Fruit fly (Drosophila melanogaster) whole organism, embryonic: ENCODE data around the gene Kmn1.

Experiments
- CG1024 ChIP-seq: fragments of 200-800 bp; sonication (Bioruptor generic); IDR thresholded peaks from 2 replicates; pipeline ENCODE4 v1.3.6; 2022; ENCODE audit warnings: missing biosample characterization, missing genetic modification characterization
- CG10959 ChIP-seq: fragments of 200-800 bp; sonication (Bioruptor generic); IDR thresholded peaks from 2 replicates; pipeline ENCODE4 v1.3.6; 2022; ENCODE audit warnings: missing biosample characterization, missing genetic modification characterization
- CG11504 ChIP-seq: fragments of 200-800 bp; sonication (Bioruptor generic); optimal IDR thresholded peaks from 3 replicates; lab custom pipeline; 2019; ENCODE audit warnings: missing biosample characterization, mild to moderate bottlenecking, missing genetic modification characterization, moderate library complexity
- CG11696 ChIP-seq: fragments of 200-800 bp; sonication (Bioruptor generic); IDR thresholded peaks from 2 replicates; pipeline ENCODE4 v1.3.6; 2022; ENCODE audit warnings: missing biosample characterization, missing genetic modification characterization
- CG13624 ChIP-seq: fragments of 200-800 bp; sonication (Bioruptor generic); optimal IDR thresholded peaks from 2 replicates; lab custom pipeline; 2016; ENCODE audit warnings: missing biosample characterization, missing genetic modification characterization
- CG14050 ChIP-seq: fragments of 200-800 bp; sonication (Bioruptor generic); IDR thresholded peaks from 3 replicates; pipeline ENCODE4 v1.3.6; 2022; ENCODE audit warnings: missing biosample characterization, missing genetic modification characterization
- CG16815 ChIP-seq: fragments of 200-800 bp; sonication (Bioruptor generic); optimal IDR thresholded peaks from 3 replicates; lab custom pipeline; 2017; ENCODE audit warnings: missing biosample characterization, mild to moderate bottlenecking, missing genetic modification characterization
- CG17361 ChIP-seq: fragments of 200-800 bp; sonication (Bioruptor generic); IDR thresholded peaks from 3 replicates; pipeline ENCODE4 v1.3.6; 2022; ENCODE audit warnings: missing biosample characterization, missing genetic modification characterization
- CG2678 ChIP-seq: fragments of 200-800 bp; sonication (Bioruptor generic); optimal IDR thresholded peaks from 3 replicates; lab custom pipeline; 2019; ENCODE audit warnings: missing biosample characterization, mild to moderate bottlenecking, missing genetic modification characterization, moderate library complexity
- CG2712 ChIP-seq: fragments of 200-800 bp; optimal IDR thresholded peaks from 3 replicates; lab custom pipeline; 2019; ENCODE audit warnings: missing biosample characterization, mild to moderate bottlenecking, missing genetic modification characterization, moderate library complexity
- CG30403 ChIP-seq: fragments of 200-800 bp; sonication (Bioruptor generic); optimal IDR thresholded peaks from 3 replicates; lab custom pipeline; 2016; ENCODE audit warnings: missing biosample characterization, missing genetic modification characterization
- CG31365 ChIP-seq: fragments of 200-800 bp; sonication (Bioruptor generic); optimal IDR thresholded peaks from 2 replicates; lab custom pipeline; 2018; ENCODE audit warnings: missing biosample characterization, mild to moderate bottlenecking, missing genetic modification characterization
- CG31441 ChIP-seq: fragments of 200-800 bp; sonication (Bioruptor generic); IDR thresholded peaks from 2 replicates; pipeline ENCODE4 v1.3.6; 2022; ENCODE audit warnings: missing biosample characterization, missing genetic modification characterization
- CG34376 ChIP-seq: fragments of 200-800 bp; sonication (Bioruptor generic); optimal IDR thresholded peaks from 2 replicates; lab custom pipeline; 2018; ENCODE audit warnings: missing biosample characterization, mild to moderate bottlenecking, missing genetic modification characterization
- CG4617 ChIP-seq: fragments of 200-800 bp; sonication (Bioruptor generic); optimal IDR thresholded peaks from 3 replicates; lab custom pipeline; 2016; ENCODE audit warnings: missing biosample characterization, missing genetic modification characterization, borderline replicate concordance
- CG6813 ChIP-seq: fragments of 200-800 bp; sonication (Bioruptor generic); optimal IDR thresholded peaks from 2 replicates; lab custom pipeline; 2017; ENCODE audit warnings: missing biosample characterization, missing genetic modification characterization, mild to moderate bottlenecking, moderate library complexity, missing genetic modification reagents
- CG7839 ChIP-seq: fragments of 200-800 bp; sonication (Bioruptor generic); optimal IDR thresholded peaks from 3 replicates; lab custom pipeline; 2018; ENCODE audit warnings: missing biosample characterization, mild to moderate bottlenecking, missing genetic modification characterization, moderate library complexity
- CG8290 ChIP-seq, 3 experiments: fragments of 200-800 bp; sonication (Bioruptor generic); optimal IDR thresholded peaks; 2 replicates each; lab custom pipeline; 2016 to 2019; ENCODE audit warnings: missing biosample characterization in 3 of 3, missing genetic modification characterization in 3 of 3, mild to moderate bottlenecking in 2 of 3, moderate library complexity in 1 of 3
- CG8388 ChIP-seq: fragments of 200-800 bp; sonication (Bioruptor generic); optimal IDR thresholded peaks from 2 replicates; lab custom pipeline; 2019; ENCODE audit warnings: missing biosample characterization, mild to moderate bottlenecking, missing genetic modification characterization, moderate library complexity
- CG8944 ChIP-seq: fragments of 200-800 bp; sonication (Bioruptor generic); optimal IDR thresholded peaks from 3 replicates; lab custom pipeline; 2016; ENCODE audit warnings: missing biosample characterization, missing genetic modification characterization
- CG9727 ChIP-seq: fragments of 200-800 bp; sonication (Bioruptor generic); optimal IDR thresholded peaks from 3 replicates; lab custom pipeline; 2017; ENCODE audit warnings: missing biosample characterization, mild to moderate bottlenecking, missing genetic modification characterization
- CG9932 ChIP-seq: fragments of 200-800 bp; sonication (Bioruptor generic); IDR thresholded peaks from 2 replicates; pipeline ENCODE4 v1.3.6; 2022; ENCODE audit warnings: missing biosample characterization, missing genetic modification characterization
- CTCF ChIP-seq: fragments of 200-800 bp; sonication (Bioruptor generic); optimal IDR thresholded peaks from 2 replicates; lab custom pipeline; 2017; ENCODE audit warnings: missing biosample characterization, mild to moderate bottlenecking, missing genetic modification characterization, moderate library complexity
- Chrac-16 ChIP-seq: fragments of 200-800 bp; sonication (Bioruptor generic); optimal IDR thresholded peaks from 3 replicates; lab custom pipeline; 2016; ENCODE audit warnings: missing biosample characterization, missing genetic modification characterization
- CkIIα-i1 ChIP-seq: fragments of 200-800 bp; sonication (Bioruptor generic); IDR thresholded peaks from 2 replicates; pipeline ENCODE4 v1.3.6; 2022; ENCODE audit warnings: missing biosample characterization, missing genetic modification characterization
- Hr51 ChIP-seq, 2 experiments: fragments of 200-800 bp; sonication (Bioruptor generic); optimal IDR thresholded peaks; 2 replicates in 1 of 2; 3 replicates in 1 of 2; lab custom pipeline; 2016 to 2018; ENCODE audit warnings: missing biosample characterization in 2 of 2, missing genetic modification characterization in 2 of 2, mild to moderate bottlenecking in 1 of 2, moderate library complexity in 1 of 2
- Med ChIP-seq: fragments of 200-800 bp; sonication (Bioruptor generic); peaks from one replicate; lab custom pipeline; 2016; ENCODE audit warnings: missing biosample characterization, missing genetic modification characterization, mild to moderate bottlenecking, inconsistent platforms, moderate library complexity
- Nf-YC ChIP-seq: fragments of 200-800 bp; optimal IDR thresholded peaks from 3 replicates; lab custom pipeline; 2019; ENCODE audit warnings: missing biosample characterization, mild to moderate bottlenecking, missing genetic modification characterization, moderate library complexity
- Ravus ChIP-seq: fragments of 200-800 bp; sonication (Bioruptor generic); IDR thresholded peaks from 2 replicates; pipeline ENCODE4 v1.3.6; 2022; ENCODE audit warnings: missing biosample characterization, missing genetic modification characterization
- Spps ChIP-seq: fragments of 200-800 bp; sonication (Bioruptor generic); optimal IDR thresholded peaks from 2 replicates; lab custom pipeline; 2018; ENCODE audit warnings: missing biosample characterization, mild to moderate bottlenecking, missing genetic modification characterization
- Xrp1 ChIP-seq: fragments of 200-800 bp; sonication (Bioruptor generic); IDR thresholded peaks from 2 replicates; pipeline ENCODE4 v1.3.6; 2022; ENCODE audit warnings: missing biosample characterization, missing genetic modification characterization
- ab ChIP-seq: fragments of 200-800 bp; sonication (Bioruptor generic); optimal IDR thresholded peaks from 2 replicates; lab custom pipeline; 2016; ENCODE audit warnings: missing biosample characterization, missing genetic modification characterization
- ara ChIP-seq: fragments of 200-800 bp; sonication (Bioruptor generic); IDR thresholded peaks from 2 replicates; pipeline ENCODE4 v1.3.6; 2022; ENCODE audit warnings: missing biosample characterization, missing genetic modification characterization
- az2 ChIP-seq: fragments of 200-800 bp; sonication (Bioruptor generic); optimal IDR thresholded peaks from 3 replicates; lab custom pipeline; 2016; ENCODE audit warnings: missing biosample characterization, missing genetic modification characterization
- chn ChIP-seq: fragments of 200-800 bp; sonication (Bioruptor generic); optimal IDR thresholded peaks from 2 replicates; lab custom pipeline; 2016; ENCODE audit warnings: missing biosample characterization, missing genetic modification characterization
- dmrt11E ChIP-seq: fragments of 200-800 bp; sonication (Bioruptor generic); optimal IDR thresholded peaks from 3 replicates; lab custom pipeline; 2018; ENCODE audit warnings: missing biosample characterization, mild to moderate bottlenecking, missing genetic modification characterization, moderate library complexity
- gem ChIP-seq: fragments of 200-800 bp; sonication (Bioruptor generic); optimal IDR thresholded peaks from 2 replicates; lab custom pipeline; 2019; ENCODE audit warnings: missing biosample characterization, mild to moderate bottlenecking, missing genetic modification characterization, moderate library complexity
- hb ChIP-seq: fragments of 200-800 bp; sonication (Bioruptor generic); IDR thresholded peaks from 3 replicates; pipeline ENCODE4 v1.3.6; 2022; ENCODE audit warnings: missing biosample characterization, missing genetic modification characterization; ENCODE audit not compliant: partially characterized antibody
- her ChIP-seq: fragments of 200-800 bp; sonication (Bioruptor generic); optimal IDR thresholded peaks from 2 replicates; lab custom pipeline; 2016; ENCODE audit warnings: missing biosample characterization, missing genetic modification characterization
- lola ChIP-seq, 3 experiments: fragments of >200 bp in 2 of 3; fragments of 200-800 bp in 1 of 3; sonication (Bioruptor generic) in 1 of 3; optimal IDR thresholded peaks; 2 replicates each; lab custom pipeline; 2017 to 2019; ENCODE audit warnings: missing biosample characterization in 3 of 3, missing genetic modification characterization in 3 of 3, mild to moderate bottlenecking in 1 of 3, moderate library complexity in 1 of 3
- mld ChIP-seq: fragments of 200-800 bp; sonication (Bioruptor generic); IDR thresholded peaks from 3 replicates; pipeline ENCODE4 v1.3.6; 2022; ENCODE audit warnings: missing biosample characterization, missing genetic modification characterization; ENCODE audit not compliant: partially characterized antibody
- pan ChIP-seq, 4 experiments: fragments of >200 bp in 3 of 4; fragments of 200-800 bp in 1 of 4; sonication (Bioruptor generic) in 1 of 4; optimal IDR thresholded peaks in 3 of 4; IDR thresholded peaks in 1 of 4; 2 replicates each; pipeline versions ENCODE4 v1.3.6 to Lab custom; 2017 to 2022; ENCODE audit warnings: missing biosample characterization in 2 of 4, missing genetic modification characterization in 2 of 4, mixed read lengths in 1 of 4
- phol ChIP-seq: fragments of 200-800 bp; sonication (Bioruptor generic); optimal IDR thresholded peaks from 3 replicates; lab custom pipeline; 2018; ENCODE audit warnings: missing biosample characterization, mild to moderate bottlenecking, missing genetic modification characterization, moderate library complexity
- prd ChIP-seq, 3 experiments: fragments of >200 bp in 2 of 3; fragments of 200-800 bp in 1 of 3; sonication (Bioruptor generic) in 1 of 3; optimal IDR thresholded peaks in 2 of 3; IDR thresholded peaks in 1 of 3; 2 replicates in 2 of 3; 3 replicates in 1 of 3; pipeline versions ENCODE4 v1.3.6 to Lab custom; 2017 to 2022; ENCODE audit warnings: missing biosample characterization in 1 of 3, missing genetic modification characterization in 1 of 3
- row ChIP-seq: fragments of 200-800 bp; sonication (Bioruptor generic); IDR thresholded peaks from 3 replicates; pipeline ENCODE4 v1.3.6; 2022; ENCODE audit warnings: missing biosample characterization, missing genetic modification characterization
- trem ChIP-seq: fragments of 200-800 bp; optimal IDR thresholded peaks from 3 replicates; lab custom pipeline; 2019; ENCODE audit warnings: missing biosample characterization, mild to moderate bottlenecking, missing genetic modification characterization, moderate library complexity
- zf30C ChIP-seq: fragments of 200-800 bp; sonication (Bioruptor generic); optimal IDR thresholded peaks from 3 replicates; lab custom pipeline; 2018; ENCODE audit warnings: missing biosample characterization, mild to moderate bottlenecking, missing genetic modification characterization

Gene Kmn1

dm6 chrX:11544110-11544950 is 27.9 kb downstream of the Kmn1 start (continued):
- peak; percentile 5 for TF ChIP-seq CG30403
- 0 out of 3 replicates have a peak, but pooled peaks have one; percentile 26 for TF ChIP-seq CG17361
- peak; percentile 39 for TF ChIP-seq Med (GFP tag; lab: Kevin White, UChicago)
- TF ChIP-seq Spps (tag; lab: Kevin White, UChicago) = no peak
- TF ChIP-seq her = no peak
- TF ChIP-seq ab = no peak
- TF ChIP-seq CG8388 (GFP tag; lab: Kevin White, UChicago) = peak; percentile 30
- peak; percentile 85 for TF ChIP-seq CG11696 (GFP tag; lab: Robert Waterston, UW)
- TF ChIP-seq CG8944 (GFP tag; lab: Kevin White, UChicago) = no peak
- peak; percentile 27 for TF ChIP-seq CG11504 (tag; lab: Kevin White, UChicago)
- peak; percentile 25 for TF ChIP-seq CG9727 (GFP tag; lab: Kevin White, UChicago)
- TF ChIP-seq Xrp1 (GFP tag; lab: Robert Waterston, UW) = peak; percentile 53
- peak; percentile 14 for TF ChIP-seq az2 (GFP tag; lab: Kevin White, UChicago)
- peak in 1 of 3 experiments; percentile 44 for TF ChIP-seq lola (GFP tag; optimal IDR thresholded peaks at IDR 0.05; lab: Kevin White, UChicago)
- peak; percentile 11 for TF ChIP-seq zf30C (GFP tag; lab: Kevin White, UChicago)
- no peak for TF ChIP-seq Ravus (GFP tag; lab: Robert Waterston, UW)
- TF ChIP-seq CG9932 (GFP tag; lab: Robert Waterston, UW) = no peak
- TF ChIP-seq CG14050 (GFP tag; lab: Robert Waterston, UW) = no peak
- peak; percentile 3 for TF ChIP-seq CG16815 (GFP tag; lab: Kevin White, UChicago)
- TF ChIP-seq mld = no peak
- no peak for TF ChIP-seq hb
- peak; percentile 68 for TF ChIP-seq CG2712
- no peak for TF ChIP-seq chn (GFP tag; lab: Kevin White, UChicago)
- TF ChIP-seq CG7839 (tag; lab: Kevin White, UChicago) = peak; percentile 11
- no peak for TF ChIP-seq prd (optimal IDR thresholded peaks at IDR 0.05; lab: Kevin White, UChicago)
- peak; percentile 24; the same call in 1 of the 3 replicates for TF ChIP-seq prd (GFP tag; IDR thresholded peaks at IDR 0.05; lab: Robert Waterston, UW)
- TF ChIP-seq CG4617 = no peak
- TF ChIP-seq CkIIα-i1 (GFP tag; lab: Robert Waterston, UW) = no peak
- TF ChIP-seq CG1024 (GFP tag; lab: Robert Waterston, UW) = no peak
- no peak for TF ChIP-seq pan (optimal IDR thresholded peaks at IDR 0.05; lab: Kevin White, UChicago)
- TF ChIP-seq pan (GFP tag; optimal IDR thresholded peaks at IDR 0.05 in 1 of 2, IDR thresholded peaks at IDR 0.05 in 1 of 2) = no peak
- peak; percentile 6 for TF ChIP-seq Chrac-16 (GFP tag; lab: Kevin White, UChicago)
- peak; percentile 13 for TF ChIP-seq CG6813 (GFP tag; lab: Kevin White, UChicago)
- TF ChIP-seq Hr51 (GFP tag; optimal IDR thresholded peaks at IDR 0.05; lab: Kevin White, UChicago) = no peak
- TF ChIP-seq CG2678 (tag; lab: Kevin White, UChicago) = no peak
- no peak for TF ChIP-seq CG34376
- no peak for TF ChIP-seq CTCF (GFP tag; lab: Kevin White, UChicago)
- no peak for TF ChIP-seq CG13624 (GFP tag; lab: Kevin White, UChicago)
- peak; percentile 26; the same call in 1 of the 2 replicates for TF ChIP-seq CG10959 (GFP tag; lab: Robert Waterston, UW)
- peak; percentile 43; the same call in 1 of the 2 replicates for TF ChIP-seq CG31441 (GFP tag; lab: Robert Waterston, UW)
- no peak for TF ChIP-seq Nf-YC (tag; lab: Kevin White, UChicago)
- TF ChIP-seq ara = 0 out of 2 replicates have a peak, but pooled peaks have one; percentile 24
- no peak for TF ChIP-seq CG8290 (GFP tag; optimal IDR thresholded peaks at IDR 0.05; lab: Kevin White, UChicago)
- peak in 1 of 2 experiments; percentile 71 for TF ChIP-seq CG8290 (tag; optimal IDR thresholded peaks at IDR 0.05; lab: Kevin White, UChicago)
- peak; percentile 93 for TF ChIP-seq CG31365 (tag; lab: Kevin White, UChicago)
- peak; percentile 18 for TF ChIP-seq trem (tag; lab: Kevin White, UChicago)
- TF ChIP-seq dmrt11E (tag; lab: Kevin White, UChicago) = peak; percentile 66
- TF ChIP-seq phol (tag; lab: Kevin White, UChicago) = peak; percentile 42
- peak; percentile 51; the same call in 2 of the 3 replicates for TF ChIP-seq row (GFP tag; lab: Robert Waterston, UW)
- peak; percentile 61 for TF ChIP-seq gem
